Fruit fly (Drosophila melanogaster): ENCODE measurements around the gene hid.

The hid gene

DNA sequence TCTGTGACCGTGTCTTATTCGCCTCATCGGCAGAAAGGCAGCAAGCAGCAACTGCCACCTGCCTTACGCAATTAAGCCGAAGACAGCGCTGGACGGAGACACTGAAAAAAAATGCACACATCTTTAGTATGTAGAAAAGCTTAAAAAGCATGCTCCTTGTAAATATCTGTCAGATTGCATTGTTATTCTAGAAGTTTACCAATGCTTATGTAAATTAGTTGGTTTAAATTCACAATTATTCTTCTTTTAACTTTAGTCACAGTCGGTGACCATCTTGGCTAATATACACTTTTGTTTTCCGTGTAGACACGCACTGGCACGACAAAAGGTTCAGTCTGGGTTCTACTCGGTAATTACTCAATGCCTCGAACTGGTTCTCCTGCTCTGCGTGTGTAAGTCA lies 30.2 kb upstream of the hid start (continued):
- TF ChIP-seq Med (GFP tag) (peak; percentile 85), ato (GFP tag; IDR thresholded peaks at IDR 0.05; ENCODE audit: partially characterized antibody) (no peak), CG6272 (GFP tag; IDR thresholded peaks at IDR 0.05) (no peak), CG14710 (tag; optimal IDR thresholded peaks at IDR 0.05) (peak; percentile 66), CG7271 (tag; optimal IDR thresholded peaks at IDR 0.05) (no peak), CG14050 (GFP tag; IDR thresholded peaks at IDR 0.05) (no peak), zf30C (GFP tag; optimal IDR thresholded peaks at IDR 0.05) (peak; percentile 76), Poxn (GFP tag; IDR thresholded peaks at IDR 0.05) (no peak), Dip2 (GFP tag; IDR thresholded peaks at IDR 0.05) (no peak), CG9876 (GFP tag; optimal IDR thresholded peaks at IDR 0.05) (no peak), cg (GFP tag; optimal IDR thresholded peaks at IDR 0.05) (no peak), CG6689 (GFP tag; IDR thresholded peaks at IDR 0.05) (peak; percentile 53), D (optimal IDR thresholded peaks at IDR 0.05) (no peak), D (GFP tag; optimal IDR thresholded peaks at IDR 0.05) (peak; percentile 58), HHEX (GFP tag; optimal IDR thresholded peaks at IDR 0.05) (peak; percentile 38), Aef1 (GFP tag; IDR thresholded peaks at IDR 0.05) (no peak), jing (GFP tag; optimal IDR thresholded peaks at IDR 0.05) (no peak), psq (GFP tag; optimal IDR thresholded peaks at IDR 0.05) (no peak), bigmax (GFP tag; optimal IDR thresholded peaks at IDR 0.05) (no peak), sens (GFP tag) (peak; percentile 92), pros (GFP tag; optimal IDR thresholded peaks at IDR 0.05) (no peak), CG4820 (GFP tag; optimal IDR thresholded peaks at IDR 0.05) (peak; percentile 41), Abd-B (GFP tag; optimal IDR thresholded peaks at IDR 0.05) (no peak), CG15601 (tag; optimal IDR thresholded peaks at IDR 0.05) (peak; percentile 63), CG16813 (GFP tag; IDR thresholded peaks at IDR 0.05; ENCODE audit: partially characterized antibody) (no peak), CG8290 (GFP tag; optimal IDR thresholded peaks at IDR 0.05) (peak; percentile 42), CG8290 (tag; optimal IDR thresholded peaks at IDR 0.05) (peak in 1 of 2 experiments; percentile 38), HLHmδ (GFP tag; optimal IDR thresholded peaks at IDR 0.05) (no peak), Gsc (GFP tag; IDR thresholded peaks at IDR 0.05) (no peak), CG14014 (GFP tag; IDR thresholded peaks at IDR 0.05) (0 out of 2 replicates have a peak, but pooled peaks have one; percentile 28), lola (GFP tag; optimal IDR thresholded peaks at IDR 0.05) (peak in 1 of 3 experiments; percentile 78), CG4360 (GFP tag; IDR thresholded peaks at IDR 0.05) (no peak), stwl (tag; optimal IDR thresholded peaks at IDR 0.05) (peak; percentile 0), CG8924 (tag; optimal IDR thresholded peaks at IDR 0.05) (peak; percentile 53), CG6654 (GFP tag; optimal IDR thresholded peaks at IDR 0.05) (peak; percentile 2), CG9437 (GFP tag; optimal IDR thresholded peaks at IDR 0.05) (peak; percentile 18), CG3281 (GFP tag; optimal IDR thresholded peaks at IDR 0.05) (no peak), CTCF (GFP tag; optimal IDR thresholded peaks at IDR 0.05) (no peak), knrl (GFP tag; IDR thresholded peaks at IDR 0.05; ENCODE audit: partially characterized antibody) (no peak), wek (GFP tag; optimal IDR thresholded peaks at IDR 0.05) (no peak), GATAe (GFP tag; conservative IDR thresholded peaks at IDR 0.05) (no peak), tll (GFP tag; optimal IDR thresholded peaks at IDR 0.05) (peak in 1 of 2 experiments; percentile 17), tin (GFP tag; optimal IDR thresholded peaks at IDR 0.05) (peak; percentile 60), hth (optimal IDR thresholded peaks at IDR 0.05) (no peak), CG1792 (GFP tag; optimal IDR thresholded peaks at IDR 0.05) (peak; percentile 29), Hmr (GFP tag; optimal IDR thresholded peaks at IDR 0.05) (no peak), CG11398 (GFP tag; optimal IDR thresholded peaks at IDR 0.05) (peak; percentile 9), CG15269 (tag; optimal IDR thresholded peaks at IDR 0.05) (peak; percentile 35), tx (GFP tag; optimal IDR thresholded peaks at IDR 0.05) (peak; percentile 26), Hmx (GFP tag; optimal IDR thresholded peaks at IDR 0.05) (no peak), Chrac-16 (GFP tag; optimal IDR thresholded peaks at IDR 0.05) (peak; percentile 53), nmo (GFP tag; optimal IDR thresholded peaks at IDR 0.05) (peak; percentile 61)

All from whole organism, embryonic.